Fruit fly (Drosophila melanogaster) whole organism, adult: ENCODE results near the gene CG34323.

ENCODE experiments used
- CG11617 ChIP-seq: fragments of 200-800 bp; sonication (Bioruptor generic); optimal IDR thresholded peaks from 2 replicates; lab custom pipeline; 2017; ENCODE audit warnings: mild to moderate bottlenecking, missing biosample characterization, missing genetic modification reagents, missing genetic modification characterization
- CG12768 ChIP-seq: fragments of 200-800 bp; sonication (Bioruptor generic); optimal IDR thresholded peaks from 2 replicates; lab custom pipeline; 2017; ENCODE audit warnings: missing biosample characterization, missing genetic modification characterization, mild to moderate bottlenecking, moderate library complexity, missing genetic modification reagents
- CG1620 ChIP-seq: fragments of 200-800 bp; sonication (Bioruptor generic); optimal IDR thresholded peaks from 2 replicates; lab custom pipeline; 2016; ENCODE audit warnings: missing biosample characterization, missing genetic modification characterization
- CG5204 ChIP-seq: fragments of 200-800 bp; sonication (Bioruptor generic); optimal IDR thresholded peaks from 2 replicates; lab custom pipeline; 2016; ENCODE audit warnings: missing biosample characterization, missing genetic modification characterization
- CG7045 ChIP-seq: fragments of 200-800 bp; sonication (Bioruptor generic); optimal IDR thresholded peaks from 2 replicates; lab custom pipeline; 2017; ENCODE audit warnings: missing biosample characterization, mild to moderate bottlenecking, missing genetic modification characterization
- CG7101 ChIP-seq: fragments of 200-800 bp; sonication (Bioruptor generic); optimal IDR thresholded peaks from 2 replicates; lab custom pipeline; 2018; ENCODE audit warnings: missing biosample characterization, mild to moderate bottlenecking, missing genetic modification characterization, moderate library complexity
- Clk ChIP-seq: fragments of 200-800 bp; sonication (Bioruptor generic); optimal IDR thresholded peaks from 2 replicates; lab custom pipeline; 2017; ENCODE audit warnings: missing biosample characterization, missing genetic modification characterization
- Crg-1 ChIP-seq: fragments of 200-800 bp; sonication (Bioruptor generic); optimal IDR thresholded peaks from 2 replicates; lab custom pipeline; 2016; ENCODE audit warnings: missing biosample characterization, missing genetic modification characterization
- Mnt ChIP-seq: fragments of 200-800 bp; sonication (Bioruptor generic); optimal IDR thresholded peaks from 2 replicates; lab custom pipeline; 2016; ENCODE audit warnings: missing biosample characterization, mild to moderate bottlenecking, missing genetic modification characterization
- bab1 ChIP-seq: fragments of 200-800 bp; sonication (Bioruptor generic); optimal IDR thresholded peaks from 3 replicates; lab custom pipeline; 2019; ENCODE audit warnings: missing biosample characterization, mild to moderate bottlenecking, missing genetic modification characterization, moderate library complexity
- cnc ChIP-seq, 2 experiments: fragments of >200 bp; optimal IDR thresholded peaks; 2 replicates each; lab custom pipeline; 2017
- pad ChIP-seq: fragments of 200-800 bp; sonication (Bioruptor generic); optimal IDR thresholded peaks from 3 replicates; lab custom pipeline; 2017; ENCODE audit warnings: missing biosample characterization, missing genetic modification characterization, mild to moderate bottlenecking, moderate library complexity, missing genetic modification reagents
- tj ChIP-seq: fragments of 200-800 bp; sonication (Bioruptor generic); optimal IDR thresholded peaks from 3 replicates; lab custom pipeline; 2017; ENCODE audit warnings: missing biosample characterization, mild to moderate bottlenecking, missing genetic modification characterization, moderate library complexity

dm6 chrX:12085694-12086093 lies 15.5 kb downstream of the CG34323 start:
- TF ChIP-seq Clk (GFP tag; lab: Kevin White, UChicago) (no peak), CG5204 (GFP tag; lab: Kevin White, UChicago) (no peak), Crg-1 (GFP tag; lab: Kevin White, UChicago) (no peak), CG12768 (GFP tag; lab: Kevin White, UChicago) (no peak), CG7101 (tag; lab: Kevin White, UChicago) (no peak), CG1620 (no peak), cnc (optimal IDR thresholded peaks at IDR 0.05; lab: Kevin White, UChicago) (no peak), CG11617 (GFP tag; lab: Kevin White, UChicago) (no peak), bab1 (no peak), tj (GFP tag; lab: Kevin White, UChicago) (no peak), Mnt (GFP tag; lab: Kevin White, UChicago) (no peak), CG7045 (GFP tag; lab: Kevin White, UChicago) (no peak), pad (GFP tag; lab: Kevin White, UChicago) (no peak)
